Fruit fly (Drosophila melanogaster) whole organism, embryonic: ENCODE measurements around the gene Lip3.

Experiments
- CG14014 ChIP-seq: fragments of 200-800 bp; sonication (Bioruptor generic); IDR thresholded peaks from 2 replicates; pipeline ENCODE4 v1.3.6; 2022; ENCODE audit warnings: missing biosample characterization, missing genetic modification characterization
- CG17186 ChIP-seq: fragments of 200-800 bp; sonication (Bioruptor generic); optimal IDR thresholded peaks from 3 replicates; lab custom pipeline; 2017; ENCODE audit warnings: missing biosample characterization, missing genetic modification reagents, missing genetic modification characterization
- Drgx ChIP-seq: fragments of 200-800 bp; sonication (Bioruptor generic); IDR thresholded peaks from 2 replicates; pipeline ENCODE4 v1.3.6; 2022; ENCODE audit warnings: missing biosample characterization, missing genetic modification characterization
- Sin3A ChIP-seq: fragments of >200 bp; optimal IDR thresholded peaks from 2 replicates; lab custom pipeline; 2018
- Sox102F ChIP-seq: fragments of 200-800 bp; sonication (Bioruptor generic); optimal IDR thresholded peaks from 2 replicates; lab custom pipeline; 2018; ENCODE audit warnings: missing biosample characterization, mild to moderate bottlenecking, missing genetic modification characterization, moderate library complexity
- disco-r ChIP-seq: fragments of 200-800 bp; sonication (Bioruptor generic); optimal IDR thresholded peaks from 2 replicates; lab custom pipeline; 2016; ENCODE audit warnings: missing biosample characterization, missing genetic modification characterization
- ftz-f1 ChIP-seq: fragments of 200-800 bp; sonication (Bioruptor generic); optimal IDR thresholded peaks from 2 replicates; lab custom pipeline; 2016; ENCODE audit warnings: missing biosample characterization, missing genetic modification characterization
- psq ChIP-seq: fragments of 200-800 bp; sonication (Bioruptor generic); optimal IDR thresholded peaks from 2 replicates; lab custom pipeline; 2017; ENCODE audit warnings: missing biosample characterization, missing genetic modification characterization
- schlank ChIP-seq: fragments of 200-800 bp; sonication (Bioruptor generic); optimal IDR thresholded peaks from 2 replicates; lab custom pipeline; 2018; ENCODE audit warnings: missing biosample characterization, mild to moderate bottlenecking, missing genetic modification characterization
- so ChIP-seq: fragments of 200-800 bp; sonication (Bioruptor generic); IDR thresholded peaks from 3 replicates; pipeline ENCODE4 v1.3.6; 2022; ENCODE audit warnings: missing biosample characterization, missing genetic modification characterization
- usp ChIP-seq: fragments of >200 bp; optimal IDR thresholded peaks from 2 replicates; lab custom pipeline; 2017; ENCODE audit warnings: missing biosample characterization, missing genetic modification characterization
- vfl ChIP-seq: fragments of 200-800 bp; sonication (Bioruptor generic); optimal IDR thresholded peaks from 2 replicates; lab custom pipeline; 2016; ENCODE audit warnings: missing biosample characterization, missing genetic modification characterization

DNA sequence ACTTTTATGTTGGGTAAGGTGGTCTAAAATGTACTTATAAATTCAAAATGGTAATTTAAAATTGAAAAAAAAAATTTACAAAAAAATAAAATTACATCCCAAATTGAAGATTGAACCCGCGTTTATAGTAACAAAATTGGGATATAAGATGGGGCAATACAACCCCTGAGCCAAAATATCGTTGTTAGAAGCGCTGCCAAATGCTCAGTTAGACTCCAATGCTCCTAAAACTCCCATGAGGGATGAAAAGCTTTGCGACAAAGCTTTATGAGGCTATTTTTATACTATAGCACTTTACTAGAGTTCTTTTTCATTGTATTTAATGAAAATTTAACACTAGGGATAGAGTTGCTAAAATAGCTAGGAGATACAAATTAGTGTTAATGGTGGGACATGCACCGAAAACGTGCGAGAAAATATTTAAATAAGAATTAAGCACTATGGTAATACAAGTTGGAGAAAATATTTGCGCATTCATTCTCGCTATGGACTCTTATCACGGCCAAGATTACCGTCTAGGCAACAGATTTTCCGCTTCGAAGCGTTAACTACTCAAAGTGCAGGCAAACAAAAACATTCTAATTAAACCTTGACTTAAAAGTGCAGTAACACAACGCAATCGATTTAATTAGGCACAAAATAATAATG is 8.2 kb downstream of the Lip3 start:
- TF ChIP-seq psq (GFP tag; lab: Kevin White, UChicago) = no peak
- no peak for TF ChIP-seq ftz-f1 (GFP tag; lab: Kevin White, UChicago)
- TF ChIP-seq Sin3A (lab: Kevin White, UChicago) = no peak
- TF ChIP-seq so (GFP tag; lab: Robert Waterston, UW) = no peak
- TF ChIP-seq vfl (GFP tag; lab: Kevin White, UChicago) = no peak
- no peak for TF ChIP-seq CG17186 (GFP tag; lab: Kevin White, UChicago)
- no peak for TF ChIP-seq schlank
- no peak for TF ChIP-seq Drgx
- TF ChIP-seq Sox102F (GFP tag; lab: Kevin White, UChicago) = no peak
- TF ChIP-seq disco-r (GFP tag; lab: Kevin White, UChicago) = no peak
- TF ChIP-seq usp (GFP tag; lab: Kevin White, UChicago) = no peak
- no peak for TF ChIP-seq CG14014 (GFP tag; lab: Robert Waterston, UW)
